Worm (Caenorhabditis elegans) whole organism, L4/young adult: ENCODE measurements around the gene nhr-263.

Source experiments
- W03F9.2 ChIP-seq: fragments of 150-350 bp; optimal IDR thresholded peaks from 2 replicates; lab custom pipeline; 2014; ENCODE audit warnings: missing biosample characterization, missing genetic modification characterization
- dao-5 ChIP-seq: sonication (generic microtip); optimal IDR thresholded peaks from 2 replicates; lab custom pipeline; 2016; ENCODE audit warnings: missing genotype, missing genetic modification characterization, moderate library complexity, missing compliant biosample characterization

- TF ChIP-seq W03F9.2 (no peak), dao-5 (tag; lab: Kevin White, UChicago) (no peak)
Observed at ce11 chrV:7320909-7321308, 20.9 kb downstream of the nhr-263 start, which contains the start of gene lmd-4.
